Worm (Caenorhabditis elegans) whole organism, L2 larva: ENCODE measurements around the gene F46B3.14.

Source experiments
- C34F6.9 ChIP-seq: fragments of 150-350 bp; optimal IDR thresholded peaks from 2 replicates; lab custom pipeline; 2014; ENCODE audit warnings: missing biosample characterization, missing genetic modification characterization
- F13H6.1 ChIP-seq: sonication (generic microtip); optimal IDR thresholded peaks from 2 replicates; lab custom pipeline; 2016; ENCODE audit warnings: missing genetic modification characterization, missing compliant biosample characterization
- R02D3.7 ChIP-seq: fragments of 150-350 bp; optimal IDR thresholded peaks from 2 replicates; lab custom pipeline; 2014; ENCODE audit warnings: missing biosample characterization, missing genetic modification characterization
- ZK546.5 ChIP-seq: sonication (generic microtip); optimal IDR thresholded peaks from 2 replicates; lab custom pipeline; 2017; ENCODE audit warnings: missing biosample characterization, missing genetic modification characterization
- aly-2 ChIP-seq: fragments of 150-350 bp; optimal IDR thresholded peaks from 2 replicates; lab custom pipeline; 2014; ENCODE audit warnings: missing biosample characterization, missing genetic modification characterization
- ama-1 ChIP-seq: fragments of 150-350 bp; optimal IDR thresholded peaks from 2 replicates; lab custom pipeline; 2018; ENCODE audit warnings: inconsistent platforms
- blmp-1 ChIP-seq: sonication (generic microtip); optimal IDR thresholded peaks from 2 replicates; lab custom pipeline; 2017; ENCODE audit warnings: missing genetic modification characterization, mild to moderate bottlenecking, missing compliant biosample characterization, antibody characterized with exemption, moderate library complexity; ENCODE audit not compliant: insufficient read depth
- ceh-16 ChIP-seq: fragments of 150-350 bp; optimal IDR thresholded peaks from 2 replicates; lab custom pipeline; 2014; ENCODE audit warnings: missing biosample characterization, missing genetic modification characterization
- ceh-82 ChIP-seq: fragments of 150-350 bp; optimal IDR thresholded peaks from 2 replicates; lab custom pipeline; 2014; ENCODE audit warnings: missing biosample characterization, missing genetic modification characterization
- crh-2 ChIP-seq: sonication (generic microtip); optimal IDR thresholded peaks from 2 replicates; lab custom pipeline; 2017; ENCODE audit warnings: missing biosample characterization, missing genetic modification characterization
- dmd-4 ChIP-seq: sonication (generic microtip); optimal IDR thresholded peaks from 2 replicates; lab custom pipeline; 2017; ENCODE audit warnings: missing biosample characterization, missing genetic modification characterization
- egl-27 ChIP-seq: sonication (generic microtip); optimal IDR thresholded peaks from 3 replicates; lab custom pipeline; 2017; ENCODE audit warnings: missing biosample characterization, missing genetic modification reagents, missing genetic modification characterization
- elt-1 ChIP-seq: fragments of 150-350 bp; optimal IDR thresholded peaks from 2 replicates; lab custom pipeline; 2014; ENCODE audit warnings: missing biosample characterization, missing genetic modification characterization
- elt-3 ChIP-seq: sonication (generic microtip); optimal IDR thresholded peaks from 2 replicates; lab custom pipeline; 2017; ENCODE audit warnings: missing biosample characterization, missing genetic modification characterization
- fos-1 ChIP-seq: fragments of 150-350 bp; optimal IDR thresholded peaks from 2 replicates; lab custom pipeline; 2014; ENCODE audit warnings: missing biosample characterization, missing genetic modification characterization
- gmeb-1 ChIP-seq: fragments of 150-350 bp; optimal IDR thresholded peaks from 2 replicates; lab custom pipeline; 2014; ENCODE audit warnings: missing biosample characterization, missing genetic modification characterization
- lin-11 ChIP-seq: fragments of 150-350 bp; sonication (generic microtip); optimal IDR thresholded peaks from 2 replicates; lab custom pipeline; 2014; ENCODE audit warnings: missing biosample characterization, missing genetic modification characterization, inconsistent platforms, mixed read lengths
- lin-39 ChIP-seq: fragments of 150-350 bp; optimal IDR thresholded peaks from 2 replicates; lab custom pipeline; 2014; ENCODE audit warnings: missing biosample characterization, missing genetic modification reagents, missing genetic modification characterization
- mab-5 ChIP-seq: fragments of 150-350 bp; optimal IDR thresholded peaks from 2 replicates; lab custom pipeline; 2014; ENCODE audit warnings: missing biosample characterization, missing genetic modification characterization
- mbf-1 ChIP-seq: sonication (generic microtip); optimal IDR thresholded peaks from 2 replicates; lab custom pipeline; 2017; ENCODE audit warnings: missing biosample characterization, missing genetic modification characterization
- mdl-1 ChIP-seq, 2 experiments: fragments of 150-350 bp in 1 of 2; sonication (generic microtip) in 1 of 2; optimal IDR thresholded peaks; 2 replicates each; lab custom pipeline; 2017; ENCODE audit warnings: missing biosample characterization in 2 of 2, missing genetic modification characterization in 2 of 2
- nhr-10 ChIP-seq: sonication (generic microtip); optimal IDR thresholded peaks from 2 replicates; lab custom pipeline; 2017; ENCODE audit warnings: missing biosample characterization, missing genetic modification characterization
- nhr-11 ChIP-seq: fragments of 150-350 bp; optimal IDR thresholded peaks from 2 replicates; lab custom pipeline; 2014; ENCODE audit warnings: missing biosample characterization, missing genetic modification characterization
- nhr-12 ChIP-seq: fragments of 150-350 bp; optimal IDR thresholded peaks from 2 replicates; lab custom pipeline; 2014; ENCODE audit warnings: missing biosample characterization, missing genetic modification characterization
- nhr-129 ChIP-seq: fragments of 150-350 bp; optimal IDR thresholded peaks from 2 replicates; lab custom pipeline; 2014; ENCODE audit warnings: missing biosample characterization, missing genetic modification characterization
- nhr-21 ChIP-seq: fragments of 150-350 bp; optimal IDR thresholded peaks from 2 replicates; lab custom pipeline; 2014; ENCODE audit warnings: missing biosample characterization, missing genetic modification characterization
- nhr-23 ChIP-seq: fragments of 150-350 bp; optimal IDR thresholded peaks from 2 replicates; lab custom pipeline; 2014; ENCODE audit warnings: missing biosample characterization, missing genetic modification reagents, missing genetic modification characterization
- nhr-237 ChIP-seq: fragments of 150-350 bp; optimal IDR thresholded peaks from 2 replicates; lab custom pipeline; 2014; ENCODE audit warnings: missing biosample characterization, missing genetic modification characterization
- nhr-25 ChIP-seq: fragments of 150-350 bp; sonication (generic microtip); optimal IDR thresholded peaks from 3 replicates; lab custom pipeline; 2014; ENCODE audit warnings: missing biosample characterization, missing genetic modification characterization
- nhr-6 ChIP-seq: fragments of 150-350 bp; optimal IDR thresholded peaks from 2 replicates; lab custom pipeline; 2014; ENCODE audit warnings: missing biosample characterization, missing genetic modification characterization
- nhr-77 ChIP-seq: fragments of 150-350 bp; optimal IDR thresholded peaks from 2 replicates; lab custom pipeline; 2014; ENCODE audit warnings: missing biosample characterization, missing genetic modification characterization
- sem-4 ChIP-seq: fragments of 150-350 bp; optimal IDR thresholded peaks from 2 replicates; lab custom pipeline; 2014; ENCODE audit warnings: missing biosample characterization, missing genetic modification reagents, missing genetic modification characterization
- skn-1 ChIP-seq: sonication (generic microtip); optimal IDR thresholded peaks from 2 replicates; lab custom pipeline; 2017; ENCODE audit warnings: missing biosample characterization, missing genetic modification characterization
- sma-3 ChIP-seq: sonication (generic microtip); optimal IDR thresholded peaks from 2 replicates; lab custom pipeline; 2016; ENCODE audit warnings: missing genetic modification reagents, missing genetic modification characterization, missing compliant biosample characterization
- sma-9 ChIP-seq, 2 experiments: fragments of 150-350 bp in 1 of 2; sonication (generic microtip) in 1 of 2; optimal IDR thresholded peaks; 2 replicates each; lab custom pipeline; 2014 to 2016; ENCODE audit warnings: missing genetic modification characterization in 2 of 2, mild to moderate bottlenecking in 1 of 2, missing biosample characterization in 1 of 2, missing compliant biosample characterization in 1 of 2, missing genetic modification reagents in 1 of 2, moderate library complexity in 1 of 2
- snpc-4 ChIP-seq: fragments of 150-350 bp; optimal IDR thresholded peaks from 2 replicates; lab custom pipeline; 2014; ENCODE audit warnings: missing biosample characterization, missing genetic modification characterization
- unc-39 ChIP-seq: fragments of 150-350 bp; optimal IDR thresholded peaks from 2 replicates; lab custom pipeline; 2014; ENCODE audit warnings: missing biosample characterization, missing genetic modification characterization
- unc-55 ChIP-seq: fragments of 150-350 bp; sonication (generic microtip); optimal IDR thresholded peaks from 3 replicates; lab custom pipeline; 2014; ENCODE audit warnings: missing biosample characterization, missing genetic modification reagents, missing genetic modification characterization
- unc-62 ChIP-seq: fragments of 150-350 bp; optimal IDR thresholded peaks from 2 replicates; lab custom pipeline; 2014; ENCODE audit warnings: missing biosample characterization, missing genetic modification reagents, missing genetic modification characterization
- zag-1 ChIP-seq: fragments of 150-350 bp; optimal IDR thresholded peaks from 2 replicates; lab custom pipeline; 2014; ENCODE audit warnings: missing biosample characterization, missing genetic modification characterization
- ztf-1 ChIP-seq: fragments of 200-800 bp; sonication (Bioruptor generic); conservative IDR thresholded peaks from 2 replicates; pipeline ENCODE4 v1.3.6; 2022; ENCODE audit warnings: missing genetic modification characterization, missing compliant biosample characterization
- ztf-11 ChIP-seq: sonication (generic microtip); optimal IDR thresholded peaks from 2 replicates; lab custom pipeline; 2017; ENCODE audit warnings: missing biosample characterization, missing genetic modification characterization
- ztf-4 ChIP-seq: fragments of 150-350 bp; optimal IDR thresholded peaks from 2 replicates; lab custom pipeline; 2014; ENCODE audit warnings: missing biosample characterization, missing genetic modification characterization

F46B3.14 gene

DNA sequence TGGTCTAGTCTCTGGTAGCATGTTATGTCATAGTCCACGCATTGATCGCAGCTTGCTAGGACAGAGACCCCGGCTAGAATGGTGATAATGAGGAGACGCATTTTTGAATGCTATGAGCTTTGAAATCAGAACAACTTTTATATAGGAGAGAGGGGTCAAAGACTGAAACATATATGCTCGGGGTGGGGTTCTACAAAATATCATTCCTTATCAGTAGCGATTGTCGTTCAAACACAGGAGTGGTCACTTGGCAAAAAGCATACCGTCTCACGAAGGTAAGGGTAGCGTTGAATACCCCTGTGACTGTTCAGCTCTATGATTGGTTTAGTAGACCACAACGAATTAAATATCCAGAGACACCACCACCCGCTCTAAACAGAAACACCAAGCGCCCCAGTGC lies 34.1 kb downstream of the F46B3.14 start, which contains the start of gene F46B3.1:
F46B3.1 (minus strand) TSS at position 101 of the 400 bp plus-strand sequence.
- no peak for TF ChIP-seq ama-1 (lab: Kevin White, UChicago)
- no peak for TF ChIP-seq unc-39 (tag; lab: Kevin White, UChicago)
- TF ChIP-seq unc-55 (GFP tag; lab: Kevin White, UChicago) = no peak
- no peak for TF ChIP-seq nhr-77 (tag; lab: Kevin White, UChicago)

- TF ChIP-seq egl-27 (tag; lab: Kevin White, UChicago) = no peak
- no peak for TF ChIP-seq nhr-25 (tag; lab: Kevin White, UChicago)
- no peak for TF ChIP-seq nhr-237 (tag; lab: Kevin White, UChicago)
- no peak for TF ChIP-seq mab-5 (tag; lab: Kevin White, UChicago)
- no peak for TF ChIP-seq aly-2 (tag; lab: Kevin White, UChicago)
- no peak for TF ChIP-seq ztf-1
- TF ChIP-seq sma-3 (GFP tag; lab: Kevin White, UChicago) = no peak
- TF ChIP-seq elt-3 (tag; lab: Kevin White, UChicago) = no peak
- no peak for TF ChIP-seq fos-1 (tag; lab: Kevin White, UChicago)
- TF ChIP-seq dmd-4 = no peak
- no peak for TF ChIP-seq blmp-1 (tag; lab: Kevin White, UChicago)
- TF ChIP-seq snpc-4 (tag; lab: Kevin White, UChicago) = no peak
Observed at ce11 chrV:20595653-20596052, 35.5 kb downstream of the F46B3.14 start, which contains the start of gene F26F2.11. Gene F26F2.11 (minus strand): TSS chrV:20595753.

ce11 chrV:20594746-20595145 lies 36.4 kb downstream of the F46B3.14 start, which contains the start of gene F26F2.10:
Gene F26F2.10 (minus strand): TSS chrV:20594846.
- TF ChIP-seq aly-2 (tag; lab: Kevin White, UChicago) (no peak), nhr-25 (tag; lab: Kevin White, UChicago) (no peak), gmeb-1 (tag; lab: Kevin White, UChicago) (no peak), lin-11 (tag; lab: Kevin White, UChicago) (no peak), nhr-6 (no peak), snpc-4 (tag; lab: Kevin White, UChicago) (no peak), nhr-11 (tag; lab: Kevin White, UChicago) (no peak), ztf-11 (tag; lab: Kevin White, UChicago) (no peak), unc-62 (GFP tag; lab: Kevin White, UChicago) (no peak), skn-1 (tag; lab: Kevin White, UChicago) (no peak), nhr-10 (tag; lab: Kevin White, UChicago) (no peak), ZK546.5 (tag; lab: Kevin White, UChicago) (no peak)

ce11 chrV:20580511-20581040 lies 50.6 kb downstream of the F46B3.14 start, which contains the start of gene F26F2.7:
Gene F26F2.7 (plus strand): TSS chrV:20580990.
- TF ChIP-seq R02D3.7 (peak; percentile 21), snpc-4 (tag; lab: Kevin White, UChicago) (peak; percentile 43), ztf-4 (tag; lab: Kevin White, UChicago) (peak; percentile 61), lin-39 (no peak), nhr-237 (tag; lab: Kevin White, UChicago) (no peak), mdl-1 (tag; optimal IDR thresholded peaks at IDR 0.05; lab: Kevin White, UChicago) (peak; percentile 30 to 45), elt-1 (tag; lab: Kevin White, UChicago) (no peak), nhr-11 (tag; lab: Kevin White, UChicago) (no peak), unc-62 (GFP tag; lab: Kevin White, UChicago) (no peak), egl-27 (tag; lab: Kevin White, UChicago) (peak; percentile 21), ztf-1 (no peak), fos-1 (tag; lab: Kevin White, UChicago) (peak; percentile 45), lin-11 (tag; lab: Kevin White, UChicago) (peak; percentile 75), nhr-10 (tag; lab: Kevin White, UChicago) (no peak), ZK546.5 (tag; lab: Kevin White, UChicago) (no peak), nhr-12 (tag; lab: Kevin White, UChicago) (no peak), nhr-25 (tag; lab: Kevin White, UChicago) (no peak), nhr-23 (tag; lab: Kevin White, UChicago) (no peak), F13H6.1 (tag; lab: Kevin White, UChicago) (peak; percentile 68), mbf-1 (no peak), sma-9 (GFP tag; optimal IDR thresholded peaks at IDR 0.05; lab: Kevin White, UChicago) (no peak), sma-9 (tag; optimal IDR thresholded peaks at IDR 0.05; lab: Kevin White, UChicago) (no peak), sem-4 (tag; lab: Kevin White, UChicago) (peak; percentile 71), nhr-129 (tag; lab: Kevin White, UChicago) (no peak), nhr-77 (tag; lab: Kevin White, UChicago) (no peak), crh-2 (tag; lab: Kevin White, UChicago) (peak; percentile 88), nhr-6 (no peak), skn-1 (tag; lab: Kevin White, UChicago) (no peak), ceh-16 (tag; lab: Kevin White, UChicago) (no peak), nhr-21 (tag; lab: Kevin White, UChicago) (peak; percentile 58), unc-39 (tag; lab: Kevin White, UChicago) (no peak), mab-5 (tag; lab: Kevin White, UChicago) (peak; percentile 61), ceh-82 (tag; lab: Kevin White, UChicago) (no peak), unc-55 (GFP tag; lab: Kevin White, UChicago) (peak; percentile 75), zag-1 (peak; percentile 34), dmd-4 (peak; percentile 29), C34F6.9 (peak; percentile 94), sma-3 (GFP tag; lab: Kevin White, UChicago) (peak; percentile 80), ama-1 (lab: Kevin White, UChicago) (no peak)
